Fruit fly (Drosophila melanogaster): ENCODE data around the gene CG13038.

CG13038 gene

dm6 chr3L:16327776-16328175, at the start of gene CG13038:
TSS of gene CG13038 (minus strand) at chr3L:16327893.
- TF ChIP-seq cnc (optimal IDR thresholded peaks at IDR 0.05) (no peak), cic (GFP tag; optimal IDR thresholded peaks at IDR 0.05) (no peak), bab1 (GFP tag; optimal IDR thresholded peaks at IDR 0.05) (no peak), Clk (GFP tag; optimal IDR thresholded peaks at IDR 0.05) (no peak), Crg-1 (GFP tag; optimal IDR thresholded peaks at IDR 0.05) (no peak), kay (GFP tag; ENCODE audit: borderline replicate concordance) (no peak), CG1620 (GFP tag; optimal IDR thresholded peaks at IDR 0.05) (no peak), CG14711 (tag; optimal IDR thresholded peaks at IDR 0.05) (no peak), CG33017 (tag; optimal IDR thresholded peaks at IDR 0.05) (no peak), toe (GFP tag; optimal IDR thresholded peaks at IDR 0.05) (no peak), CG12768 (GFP tag; optimal IDR thresholded peaks at IDR 0.05) (no peak), CG7101 (tag; optimal IDR thresholded peaks at IDR 0.05) (no peak)

- TF ChIP-seq Clk (GFP tag; optimal IDR thresholded peaks at IDR 0.05) (no peak), CG11617 (GFP tag; optimal IDR thresholded peaks at IDR 0.05) (no peak), cnc (optimal IDR thresholded peaks at IDR 0.05) (no peak), toe (GFP tag; optimal IDR thresholded peaks at IDR 0.05) (no peak), bab1 (GFP tag; optimal IDR thresholded peaks at IDR 0.05) (no peak), CG7101 (tag; optimal IDR thresholded peaks at IDR 0.05) (no peak), CG5204 (GFP tag; optimal IDR thresholded peaks at IDR 0.05) (no peak), kay (GFP tag; ENCODE audit: borderline replicate concordance) (no peak), CG7045 (GFP tag; optimal IDR thresholded peaks at IDR 0.05) (no peak), Crg-1 (GFP tag; optimal IDR thresholded peaks at IDR 0.05) (no peak), ovo (GFP tag; optimal IDR thresholded peaks at IDR 0.05) (no peak), pad (GFP tag; optimal IDR thresholded peaks at IDR 0.05) (no peak), CG14711 (tag; optimal IDR thresholded peaks at IDR 0.05) (no peak), CG1620 (GFP tag; optimal IDR thresholded peaks at IDR 0.05) (no peak)
Measured at dm6 chr3L:16369526-16369925, 41.8 kb upstream of the CG13038 start, which contains the start of gene CG18814. TSS of gene CG18814 (plus strand) at chr3L:16369826.

- TF ChIP-seq cic (GFP tag; optimal IDR thresholded peaks at IDR 0.05) = no peak
- TF ChIP-seq toe (GFP tag; optimal IDR thresholded peaks at IDR 0.05) = no peak
- TF ChIP-seq ovo (GFP tag; optimal IDR thresholded peaks at IDR 0.05) = no peak
- TF ChIP-seq Clk (GFP tag; optimal IDR thresholded peaks at IDR 0.05) = no peak
- TF ChIP-seq CG7045 (GFP tag; optimal IDR thresholded peaks at IDR 0.05) = no peak
- TF ChIP-seq cnc (optimal IDR thresholded peaks at IDR 0.05) = no peak
- TF ChIP-seq CG7101 (tag; optimal IDR thresholded peaks at IDR 0.05) = no peak
- no peak for TF ChIP-seq CG33017 (tag; optimal IDR thresholded peaks at IDR 0.05)
- no peak for TF ChIP-seq Crg-1 (GFP tag; optimal IDR thresholded peaks at IDR 0.05)
- TF ChIP-seq kay (GFP tag; ENCODE audit: borderline replicate concordance) = no peak
- TF ChIP-seq CG14711 (tag; optimal IDR thresholded peaks at IDR 0.05) = no peak
- TF ChIP-seq tj (GFP tag; optimal IDR thresholded peaks at IDR 0.05) = no peak
- TF ChIP-seq CG1620 (GFP tag; optimal IDR thresholded peaks at IDR 0.05) = no peak
- no peak for TF ChIP-seq CG5204 (GFP tag; optimal IDR thresholded peaks at IDR 0.05)
Measured at dm6 chr3L:16368199-16368598, 40.5 kb upstream of the CG13038 start, which contains the start of gene CG4842. TSS of gene CG4842 (plus strand) at chr3L:16368389.

- TF ChIP-seq CG11617 (GFP tag; optimal IDR thresholded peaks at IDR 0.05) (no peak), kay (GFP tag; ENCODE audit: borderline replicate concordance) (no peak), ovo (GFP tag; optimal IDR thresholded peaks at IDR 0.05) (no peak)
Measured at dm6 chr3L:16367240-16367639, 39.5 kb upstream of the CG13038 start, which contains the start of gene Cpr72Ec. TSS of gene Cpr72Ec (minus strand) at chr3L:16367340.

dm6 chr3L:16364599-16364998, 36.9 kb upstream of the CG13038 start, which contains the start of gene Cpr72Eb:
TSS of gene Cpr72Eb (plus strand) at chr3L:16364899.
- TF ChIP-seq CG7045 (GFP tag; optimal IDR thresholded peaks at IDR 0.05) = no peak
- TF ChIP-seq ovo (GFP tag; optimal IDR thresholded peaks at IDR 0.05) = no peak

- TF ChIP-seq kay (GFP tag; ENCODE audit: borderline replicate concordance) (no peak), CG33017 (tag; optimal IDR thresholded peaks at IDR 0.05) (no peak), pad (GFP tag; optimal IDR thresholded peaks at IDR 0.05) (no peak), CG5204 (GFP tag; optimal IDR thresholded peaks at IDR 0.05) (no peak), Hr96 (GFP tag; optimal IDR thresholded peaks at IDR 0.05) (no peak), CG11617 (GFP tag; optimal IDR thresholded peaks at IDR 0.05) (no peak), toe (GFP tag; optimal IDR thresholded peaks at IDR 0.05) (no peak), Clk (GFP tag; optimal IDR thresholded peaks at IDR 0.05) (no peak), CG12768 (GFP tag; optimal IDR thresholded peaks at IDR 0.05) (no peak), CG7045 (GFP tag; optimal IDR thresholded peaks at IDR 0.05) (no peak), tj (GFP tag; optimal IDR thresholded peaks at IDR 0.05) (no peak), Mnt (GFP tag; optimal IDR thresholded peaks at IDR 0.05) (no peak), CG1620 (GFP tag; optimal IDR thresholded peaks at IDR 0.05) (no peak)
Measured at dm6 chr3L:16364182-16364581, 36.5 kb upstream of the CG13038 start.

- TF ChIP-seq CG7045 (GFP tag; optimal IDR thresholded peaks at IDR 0.05) (no peak), Crg-1 (GFP tag; optimal IDR thresholded peaks at IDR 0.05) (no peak), CG7101 (tag; optimal IDR thresholded peaks at IDR 0.05) (no peak)
Measured at dm6 chr3L:16362119-16362653, 34.5 kb upstream of the CG13038 start, which contains the start of gene Cpr72Ea. TSS of gene Cpr72Ea (plus strand) at chr3L:16362603.

Measured in whole organism, adult.